Worm (Caenorhabditis elegans) whole organism, L2 larva: ENCODE results near the gene Y56A3A.41.

Experiments used
- C34F6.9 ChIP-seq: fragments of 150-350 bp; optimal IDR thresholded peaks from 2 replicates; lab custom pipeline; 2014; ENCODE audit warnings: missing biosample characterization, missing genetic modification characterization
- F13H6.1 ChIP-seq: sonication (generic microtip); optimal IDR thresholded peaks from 2 replicates; lab custom pipeline; 2016; ENCODE audit warnings: missing genetic modification characterization, missing compliant biosample characterization
- R02D3.7 ChIP-seq: fragments of 150-350 bp; optimal IDR thresholded peaks from 2 replicates; lab custom pipeline; 2014; ENCODE audit warnings: missing biosample characterization, missing genetic modification characterization
- Y55F3AM.14 ChIP-seq: fragments of 200-800 bp; sonication (Bioruptor generic); optimal IDR thresholded peaks from 2 replicates; lab custom pipeline; 2018; ENCODE audit warnings: mild to moderate bottlenecking, missing genetic modification characterization, missing compliant biosample characterization
- ZK546.5 ChIP-seq: sonication (generic microtip); optimal IDR thresholded peaks from 2 replicates; lab custom pipeline; 2017; ENCODE audit warnings: missing biosample characterization, missing genetic modification characterization
- alr-1 ChIP-seq: fragments of 150-350 bp; optimal IDR thresholded peaks from 2 replicates; lab custom pipeline; 2014; ENCODE audit warnings: missing biosample characterization, missing genetic modification characterization
- aly-2 ChIP-seq: fragments of 150-350 bp; optimal IDR thresholded peaks from 2 replicates; lab custom pipeline; 2014; ENCODE audit warnings: missing biosample characterization, missing genetic modification characterization
- ama-1 ChIP-seq: fragments of 150-350 bp; optimal IDR thresholded peaks from 2 replicates; lab custom pipeline; 2018; ENCODE audit warnings: inconsistent platforms
- ceh-16 ChIP-seq: fragments of 150-350 bp; optimal IDR thresholded peaks from 2 replicates; lab custom pipeline; 2014; ENCODE audit warnings: missing biosample characterization, missing genetic modification characterization
- ceh-82 ChIP-seq: fragments of 150-350 bp; optimal IDR thresholded peaks from 2 replicates; lab custom pipeline; 2014; ENCODE audit warnings: missing biosample characterization, missing genetic modification characterization
- crh-2 ChIP-seq: sonication (generic microtip); optimal IDR thresholded peaks from 2 replicates; lab custom pipeline; 2017; ENCODE audit warnings: missing biosample characterization, missing genetic modification characterization
- dmd-4 ChIP-seq: sonication (generic microtip); optimal IDR thresholded peaks from 2 replicates; lab custom pipeline; 2017; ENCODE audit warnings: missing biosample characterization, missing genetic modification characterization
- egl-27 ChIP-seq: sonication (generic microtip); optimal IDR thresholded peaks from 3 replicates; lab custom pipeline; 2017; ENCODE audit warnings: missing biosample characterization, missing genetic modification reagents, missing genetic modification characterization
- elt-1 ChIP-seq: fragments of 150-350 bp; optimal IDR thresholded peaks from 2 replicates; lab custom pipeline; 2014; ENCODE audit warnings: missing biosample characterization, missing genetic modification characterization
- elt-3 ChIP-seq: sonication (generic microtip); optimal IDR thresholded peaks from 2 replicates; lab custom pipeline; 2017; ENCODE audit warnings: missing biosample characterization, missing genetic modification characterization
- gmeb-1 ChIP-seq: fragments of 150-350 bp; optimal IDR thresholded peaks from 2 replicates; lab custom pipeline; 2014; ENCODE audit warnings: missing biosample characterization, missing genetic modification characterization
- lin-11 ChIP-seq: fragments of 150-350 bp; sonication (generic microtip); optimal IDR thresholded peaks from 2 replicates; lab custom pipeline; 2014; ENCODE audit warnings: missing biosample characterization, missing genetic modification characterization, inconsistent platforms, mixed read lengths
- lin-13 ChIP-seq: fragments of 150-350 bp; optimal IDR thresholded peaks from 2 replicates; lab custom pipeline; 2014; ENCODE audit warnings: missing biosample characterization, missing genetic modification reagents, missing genetic modification characterization
- lin-39 ChIP-seq: fragments of 150-350 bp; optimal IDR thresholded peaks from 2 replicates; lab custom pipeline; 2014; ENCODE audit warnings: missing biosample characterization, missing genetic modification reagents, missing genetic modification characterization
- lsy-2 ChIP-seq, 2 experiments: fragments of 150-350 bp in 1 of 2; sonication (generic microtip) in 1 of 2; optimal IDR thresholded peaks; 2 replicates each; lab custom pipeline; 2014 to 2017; ENCODE audit warnings: missing biosample characterization in 2 of 2, missing genetic modification characterization in 2 of 2
- mbf-1 ChIP-seq: sonication (generic microtip); optimal IDR thresholded peaks from 2 replicates; lab custom pipeline; 2017; ENCODE audit warnings: missing biosample characterization, missing genetic modification characterization
- nhr-10 ChIP-seq: sonication (generic microtip); optimal IDR thresholded peaks from 2 replicates; lab custom pipeline; 2017; ENCODE audit warnings: missing biosample characterization, missing genetic modification characterization
- nhr-12 ChIP-seq: fragments of 150-350 bp; optimal IDR thresholded peaks from 2 replicates; lab custom pipeline; 2014; ENCODE audit warnings: missing biosample characterization, missing genetic modification characterization
- nhr-129 ChIP-seq: fragments of 150-350 bp; optimal IDR thresholded peaks from 2 replicates; lab custom pipeline; 2014; ENCODE audit warnings: missing biosample characterization, missing genetic modification characterization
- nhr-21 ChIP-seq: fragments of 150-350 bp; optimal IDR thresholded peaks from 2 replicates; lab custom pipeline; 2014; ENCODE audit warnings: missing biosample characterization, missing genetic modification characterization
- nhr-23 ChIP-seq: fragments of 150-350 bp; optimal IDR thresholded peaks from 2 replicates; lab custom pipeline; 2014; ENCODE audit warnings: missing biosample characterization, missing genetic modification reagents, missing genetic modification characterization
- nhr-237 ChIP-seq: fragments of 150-350 bp; optimal IDR thresholded peaks from 2 replicates; lab custom pipeline; 2014; ENCODE audit warnings: missing biosample characterization, missing genetic modification characterization
- nhr-6 ChIP-seq: fragments of 150-350 bp; optimal IDR thresholded peaks from 2 replicates; lab custom pipeline; 2014; ENCODE audit warnings: missing biosample characterization, missing genetic modification characterization
- peb-1 ChIP-seq: fragments of 150-350 bp; optimal IDR thresholded peaks from 2 replicates; lab custom pipeline; 2014; ENCODE audit warnings: missing biosample characterization, missing genetic modification characterization
- sem-4 ChIP-seq: fragments of 150-350 bp; optimal IDR thresholded peaks from 2 replicates; lab custom pipeline; 2014; ENCODE audit warnings: missing biosample characterization, missing genetic modification reagents, missing genetic modification characterization
- skn-1 ChIP-seq: sonication (generic microtip); optimal IDR thresholded peaks from 2 replicates; lab custom pipeline; 2017; ENCODE audit warnings: missing biosample characterization, missing genetic modification characterization
- sma-3 ChIP-seq: sonication (generic microtip); optimal IDR thresholded peaks from 2 replicates; lab custom pipeline; 2016; ENCODE audit warnings: missing genetic modification reagents, missing genetic modification characterization, missing compliant biosample characterization
- unc-55 ChIP-seq: fragments of 150-350 bp; sonication (generic microtip); optimal IDR thresholded peaks from 3 replicates; lab custom pipeline; 2014; ENCODE audit warnings: missing biosample characterization, missing genetic modification reagents, missing genetic modification characterization
- unc-62 ChIP-seq: fragments of 150-350 bp; optimal IDR thresholded peaks from 2 replicates; lab custom pipeline; 2014; ENCODE audit warnings: missing biosample characterization, missing genetic modification reagents, missing genetic modification characterization
- zag-1 ChIP-seq: fragments of 150-350 bp; optimal IDR thresholded peaks from 2 replicates; lab custom pipeline; 2014; ENCODE audit warnings: missing biosample characterization, missing genetic modification characterization
- ztf-1 ChIP-seq: fragments of 200-800 bp; sonication (Bioruptor generic); conservative IDR thresholded peaks from 2 replicates; pipeline ENCODE4 v1.3.6; 2022; ENCODE audit warnings: missing genetic modification characterization, missing compliant biosample characterization
- ztf-11 ChIP-seq: sonication (generic microtip); optimal IDR thresholded peaks from 2 replicates; lab custom pipeline; 2017; ENCODE audit warnings: missing biosample characterization, missing genetic modification characterization
- ztf-4 ChIP-seq: fragments of 150-350 bp; optimal IDR thresholded peaks from 2 replicates; lab custom pipeline; 2014; ENCODE audit warnings: missing biosample characterization, missing genetic modification characterization

The Y56A3A.41 gene

ce11 chrIII:11914220-11914619 is 21.4 kb upstream of the Y56A3A.41 start, which contains the start of gene Y56A3A.16:
Gene Y56A3A.16 (minus strand): TSS chrIII:11914320.
- no peak for TF ChIP-seq ztf-4 (tag; lab: Kevin White, UChicago)
- TF ChIP-seq unc-62 (GFP tag; lab: Kevin White, UChicago), result no peak
- no peak for TF ChIP-seq nhr-21 (tag; lab: Kevin White, UChicago)
- TF ChIP-seq lin-11, result no peak
- no peak for TF ChIP-seq nhr-237
- TF ChIP-seq crh-2 (tag; lab: Kevin White, UChicago), result no peak
- TF ChIP-seq peb-1 (tag; lab: Kevin White, UChicago), result no peak
- no peak for TF ChIP-seq C34F6.9 (tag; lab: Kevin White, UChicago)
- TF ChIP-seq dmd-4 (tag; lab: Kevin White, UChicago), result no peak
- TF ChIP-seq sma-3 (GFP tag; lab: Kevin White, UChicago), result no peak
- no peak for TF ChIP-seq Y55F3AM.14 (GFP tag; lab: Kevin White, UChicago)
- TF ChIP-seq alr-1 (tag; lab: Kevin White, UChicago), result no peak
- TF ChIP-seq ztf-11, result no peak

ce11 chrIII:11909778-11910177 is 16.9 kb upstream of the Y56A3A.41 start, which contains the start of gene faah-4:
Gene faah-4 (minus strand): TSS chrIII:11909878.
- TF ChIP-seq lsy-2 (tag; optimal IDR thresholded peaks at IDR 0.05; lab: Kevin White, UChicago), result no peak
- no peak for TF ChIP-seq sma-3 (GFP tag; lab: Kevin White, UChicago)
- TF ChIP-seq mbf-1 (tag; lab: Kevin White, UChicago), result no peak
- TF ChIP-seq lin-11, result no peak
- no peak for TF ChIP-seq F13H6.1 (tag; lab: Kevin White, UChicago)
- TF ChIP-seq sem-4, result no peak
- no peak for TF ChIP-seq ama-1 (lab: Kevin White, UChicago)
- no peak for TF ChIP-seq elt-1 (tag; lab: Kevin White, UChicago)
- no peak for TF ChIP-seq gmeb-1 (tag; lab: Kevin White, UChicago)
- no peak for TF ChIP-seq nhr-129 (tag; lab: Kevin White, UChicago)

- TF ChIP-seq ztf-11, result no peak
- TF ChIP-seq nhr-21 (tag; lab: Kevin White, UChicago), result no peak
- TF ChIP-seq aly-2, result no peak
- no peak for TF ChIP-seq zag-1 (tag; lab: Kevin White, UChicago)
- TF ChIP-seq ceh-82 (tag; lab: Kevin White, UChicago), result no peak
- TF ChIP-seq nhr-10 (tag; lab: Kevin White, UChicago), result no peak
- TF ChIP-seq lsy-2 (tag; optimal IDR thresholded peaks at IDR 0.05; lab: Kevin White, UChicago), result no peak
- no peak for TF ChIP-seq gmeb-1 (tag; lab: Kevin White, UChicago)
- TF ChIP-seq nhr-12 (tag; lab: Kevin White, UChicago), result no peak
- TF ChIP-seq lin-13 (GFP tag; lab: Kevin White, UChicago), result no peak
- no peak for TF ChIP-seq ztf-1 (GFP tag; lab: Robert Waterston, UW)
- TF ChIP-seq lin-11, result no peak
- no peak for TF ChIP-seq unc-55 (GFP tag; lab: Kevin White, UChicago)
- no peak for TF ChIP-seq nhr-23 (tag; lab: Kevin White, UChicago)
- no peak for TF ChIP-seq nhr-129 (tag; lab: Kevin White, UChicago)
- no peak for TF ChIP-seq ceh-16 (tag; lab: Kevin White, UChicago)
Measured at ce11 chrIII:11908660-11909059, 15.8 kb upstream of the Y56A3A.41 start, which contains the start of gene fbxb-24. Gene fbxb-24 (plus strand): TSS chrIII:11908960.

ce11 chrIII:11907177-11907576 is 14.3 kb upstream of the Y56A3A.41 start, which contains the start of gene sdz-33:
Gene sdz-33 (plus strand): TSS chrIII:11907477.
- no peak for TF ChIP-seq R02D3.7 (tag; lab: Kevin White, UChicago)
- TF ChIP-seq sem-4, result no peak
- TF ChIP-seq nhr-10 (tag; lab: Kevin White, UChicago), result no peak
- no peak for TF ChIP-seq mbf-1 (tag; lab: Kevin White, UChicago)
- TF ChIP-seq zag-1 (tag; lab: Kevin White, UChicago), result no peak
- TF ChIP-seq nhr-21 (tag; lab: Kevin White, UChicago), result no peak
- no peak for TF ChIP-seq egl-27
- no peak for TF ChIP-seq alr-1 (tag; lab: Kevin White, UChicago)
- TF ChIP-seq elt-1 (tag; lab: Kevin White, UChicago), result no peak
- no peak for TF ChIP-seq nhr-12 (tag; lab: Kevin White, UChicago)
- no peak for TF ChIP-seq ztf-1 (GFP tag; lab: Robert Waterston, UW)

- TF ChIP-seq elt-3 (tag; lab: Kevin White, UChicago) (no peak), F13H6.1 (tag; lab: Kevin White, UChicago) (no peak), skn-1 (tag; lab: Kevin White, UChicago) (no peak), ZK546.5 (tag; lab: Kevin White, UChicago) (no peak), ceh-82 (tag; lab: Kevin White, UChicago) (no peak), nhr-23 (tag; lab: Kevin White, UChicago) (no peak), gmeb-1 (tag; lab: Kevin White, UChicago) (no peak), lin-13 (GFP tag; lab: Kevin White, UChicago) (no peak), unc-62 (GFP tag; lab: Kevin White, UChicago) (no peak), lsy-2 (tag; optimal IDR thresholded peaks at IDR 0.05; lab: Kevin White, UChicago) (no peak), lin-39 (no peak), elt-1 (tag; lab: Kevin White, UChicago) (no peak), lin-11 (no peak), nhr-6 (no peak), ztf-11 (no peak), aly-2 (no peak), dmd-4 (tag; lab: Kevin White, UChicago) (no peak), ama-1 (lab: Kevin White, UChicago) (no peak)
Measured at ce11 chrIII:11902782-11903181, 9.9 kb upstream of the Y56A3A.41 start.
